Fruit fly (Drosophila melanogaster): ENCODE data around the gene CG31029.

- no peak for TF ChIP-seq Hr96 (GFP tag; optimal IDR thresholded peaks at IDR 0.05)
- TF ChIP-seq cnc (optimal IDR thresholded peaks at IDR 0.05): no peak
- TF ChIP-seq CG1620 (GFP tag; optimal IDR thresholded peaks at IDR 0.05): no peak
- no peak for TF ChIP-seq Mnt (GFP tag; optimal IDR thresholded peaks at IDR 0.05)
- TF ChIP-seq toe (GFP tag; optimal IDR thresholded peaks at IDR 0.05): no peak
- TF ChIP-seq kay (GFP tag; ENCODE audit: borderline replicate concordance): no peak
- TF ChIP-seq CG5204 (GFP tag; optimal IDR thresholded peaks at IDR 0.05): no peak
- no peak for TF ChIP-seq bab1 (GFP tag; optimal IDR thresholded peaks at IDR 0.05)
- no peak for TF ChIP-seq CG7045 (GFP tag; optimal IDR thresholded peaks at IDR 0.05)
- TF ChIP-seq tj (GFP tag; optimal IDR thresholded peaks at IDR 0.05): no peak
- TF ChIP-seq pad (GFP tag; optimal IDR thresholded peaks at IDR 0.05): no peak
- TF ChIP-seq CG11617 (GFP tag; optimal IDR thresholded peaks at IDR 0.05): no peak
Observed at dm6 chr3R:30129019-30129418, 3.2 kb downstream of the CG31029 start, which contains the start of gene Ppi1.

Measured in whole organism, adult.